Worm (Caenorhabditis elegans) whole organism, L4/young adult: ENCODE measurements around the gene rgs-3.

Source experiments
- W03F9.2 ChIP-seq: fragments of 150-350 bp; optimal IDR thresholded peaks from 2 replicates; lab custom pipeline; 2014; ENCODE audit warnings: missing biosample characterization, missing genetic modification characterization
- dao-5 ChIP-seq: sonication (generic microtip); optimal IDR thresholded peaks from 2 replicates; lab custom pipeline; 2016; ENCODE audit warnings: missing genotype, missing genetic modification characterization, moderate library complexity, missing compliant biosample characterization
- him-1 ChIP-seq: sonication (generic microtip); optimal IDR thresholded peaks from 2 replicates; lab custom pipeline; 2016; ENCODE audit warnings: missing genotype, missing genetic modification reagents, missing genetic modification characterization, missing compliant biosample characterization

DNA sequence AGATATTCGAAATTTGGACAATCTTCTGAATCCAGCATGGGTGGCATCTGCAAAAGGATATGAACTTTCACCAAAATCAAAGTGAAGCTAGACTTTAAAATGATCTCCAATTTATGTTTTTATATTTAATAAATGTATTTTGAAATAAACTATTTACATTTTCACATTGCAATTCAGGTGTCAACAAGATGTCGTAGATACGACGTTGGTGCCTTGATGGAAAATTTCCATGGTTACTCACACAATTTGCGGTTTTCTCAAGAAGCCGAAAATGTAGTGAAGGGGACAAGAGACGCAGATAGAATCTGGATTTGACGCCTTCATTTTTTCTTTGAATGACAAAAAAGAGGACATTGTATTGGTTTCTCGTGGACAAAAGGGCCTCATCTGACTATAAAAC, at the start of gene rgs-3:
- TF ChIP-seq W03F9.2 (tag; lab: Kevin White, UChicago), result no peak
- TF ChIP-seq dao-5 (tag; lab: Kevin White, UChicago), result no peak
- no peak for TF ChIP-seq him-1 (tag; lab: Kevin White, UChicago)
